Fruit fly (Drosophila melanogaster) whole organism, prepupa: ENCODE measurements around the gene CG6983.
A peak's percentile ranks its signal among the peaks of the same experiment; 100 is the strongest.

ENCODE experiments used
- Blimp-1 ChIP-seq: fragments of 200-800 bp; sonication (Bioruptor generic); optimal IDR thresholded peaks from 3 replicates; lab custom pipeline; 2017; ENCODE audit warnings: missing biosample characterization, missing genetic modification characterization, mild to moderate bottlenecking, moderate library complexity, missing genetic modification reagents
- CG10669 ChIP-seq: fragments of 200-800 bp; sonication (Bioruptor generic); optimal IDR thresholded peaks from 3 replicates; lab custom pipeline; 2018; ENCODE audit warnings: missing biosample characterization, mild to moderate bottlenecking, missing genetic modification characterization, moderate library complexity
- CG11294 ChIP-seq: fragments of 200-800 bp; sonication (Bioruptor generic); IDR thresholded peaks from 2 replicates; pipeline ENCODE4 v1.3.6; 2022; ENCODE audit warnings: missing biosample characterization, missing genetic modification characterization
- CG11762 ChIP-seq: fragments of 200-800 bp; sonication (Bioruptor generic); optimal IDR thresholded peaks from 3 replicates; lab custom pipeline; 2016; ENCODE audit warnings: missing biosample characterization, missing genetic modification characterization; ENCODE audit not compliant: insufficient read depth
- CG11902 ChIP-seq: fragments of 200-800 bp; sonication (Bioruptor generic); optimal IDR thresholded peaks from 3 replicates; lab custom pipeline; 2016; ENCODE audit warnings: missing biosample characterization, missing genetic modification characterization
- CG15336 ChIP-seq: fragments of 200-800 bp; sonication (Bioruptor generic); IDR thresholded peaks from 2 replicates; pipeline ENCODE4 v1.3.6; 2022; ENCODE audit warnings: missing biosample characterization, missing genetic modification characterization
- CG1621 ChIP-seq: fragments of 200-800 bp; sonication (Bioruptor generic); optimal IDR thresholded peaks from 3 replicates; lab custom pipeline; 2018; ENCODE audit warnings: missing biosample characterization, mild to moderate bottlenecking, missing genetic modification characterization
- CG16779 ChIP-seq: fragments of 200-800 bp; sonication (Bioruptor generic); optimal IDR thresholded peaks from 3 replicates; lab custom pipeline; 2017; ENCODE audit warnings: missing biosample characterization, mild to moderate bottlenecking, missing genetic modification characterization
- CG3032 ChIP-seq: fragments of 200-800 bp; optimal IDR thresholded peaks from 2 replicates; lab custom pipeline; 2019; ENCODE audit warnings: missing biosample characterization, mild to moderate bottlenecking, missing genetic modification characterization, moderate library complexity
- CG32006 ChIP-seq: fragments of 200-800 bp; sonication (Bioruptor generic); optimal IDR thresholded peaks from 3 replicates; lab custom pipeline; 2017; ENCODE audit warnings: missing biosample characterization, mild to moderate bottlenecking, missing genetic modification characterization
- CG34406 ChIP-seq: fragments of 200-800 bp; sonication (Bioruptor generic); optimal IDR thresholded peaks from 3 replicates; lab custom pipeline; 2016; ENCODE audit warnings: missing biosample characterization, missing genetic modification characterization
- CG3919 ChIP-seq: fragments of 200-800 bp; sonication (Bioruptor generic); optimal IDR thresholded peaks from 3 replicates; lab custom pipeline; 2016; ENCODE audit warnings: missing biosample characterization, missing genetic modification characterization
- CG6792 ChIP-seq: fragments of 200-800 bp; sonication (Bioruptor generic); optimal IDR thresholded peaks from 3 replicates; lab custom pipeline; 2016; ENCODE audit warnings: missing biosample characterization, missing genetic modification characterization
- CG6808 ChIP-seq: fragments of 200-800 bp; sonication (Bioruptor generic); optimal IDR thresholded peaks from 3 replicates; lab custom pipeline; 2017; ENCODE audit warnings: missing biosample characterization, missing genetic modification characterization, mild to moderate bottlenecking, moderate library complexity, missing genetic modification reagents
- CG7368 ChIP-seq: fragments of 200-800 bp; sonication (Bioruptor generic); optimal IDR thresholded peaks from 3 replicates; lab custom pipeline; 2016; ENCODE audit warnings: missing biosample characterization, missing genetic modification characterization
- CG8319 ChIP-seq: fragments of 200-800 bp; sonication (Bioruptor generic); optimal IDR thresholded peaks from 3 replicates; lab custom pipeline; 2016; ENCODE audit warnings: missing biosample characterization, missing genetic modification characterization
- CG8632 ChIP-seq: fragments of 200-800 bp; sonication (Bioruptor generic); optimal IDR thresholded peaks from 3 replicates; lab custom pipeline; 2016; ENCODE audit warnings: missing biosample characterization, missing genetic modification characterization
- CG9139 ChIP-seq: fragments of 200-800 bp; sonication (Bioruptor generic); optimal IDR thresholded peaks from 3 replicates; lab custom pipeline; 2017; ENCODE audit warnings: missing biosample characterization, mild to moderate bottlenecking, missing genetic modification characterization
- Eip78C ChIP-seq: fragments of 200-800 bp; sonication (Bioruptor generic); peaks from one replicate; lab custom pipeline; 2016; ENCODE audit warnings: missing biosample characterization, missing genetic modification characterization
- Ets96B ChIP-seq: fragments of 200-800 bp; optimal IDR thresholded peaks from 2 replicates; lab custom pipeline; 2019; ENCODE audit warnings: missing biosample characterization, mild to moderate bottlenecking, missing genetic modification characterization, moderate library complexity
- Gug ChIP-seq: fragments of 200-800 bp; sonication (Bioruptor generic); IDR thresholded peaks from 2 replicates; pipeline ENCODE4 v1.3.6; 2022; ENCODE audit warnings: missing biosample characterization, missing genetic modification characterization
- Hr38 ChIP-seq: sonication (Bioruptor generic); optimal IDR thresholded peaks from 2 replicates; lab custom pipeline; 2016; ENCODE audit warnings: missing biosample characterization, missing genetic modification characterization
- Hr4 ChIP-seq: fragments of 200-800 bp; sonication (Bioruptor generic); optimal IDR thresholded peaks from 3 replicates; lab custom pipeline; 2016; ENCODE audit warnings: missing biosample characterization, missing genetic modification characterization
- Lpt ChIP-seq: fragments of 200-800 bp; sonication (Bioruptor generic); optimal IDR thresholded peaks from 3 replicates; lab custom pipeline; 2016; ENCODE audit warnings: missing biosample characterization, missing genetic modification characterization
- Met ChIP-seq: fragments of 200-800 bp; sonication (Bioruptor generic); optimal IDR thresholded peaks from 3 replicates; lab custom pipeline; 2016; ENCODE audit warnings: missing biosample characterization, missing genetic modification characterization
- OdsH ChIP-seq: fragments of 200-800 bp; sonication (Bioruptor generic); optimal IDR thresholded peaks from 3 replicates; lab custom pipeline; 2016; ENCODE audit warnings: missing biosample characterization, missing genetic modification characterization
- Smox ChIP-seq: fragments of 200-800 bp; sonication (Bioruptor generic); optimal IDR thresholded peaks from 3 replicates; lab custom pipeline; 2016; ENCODE audit warnings: missing biosample characterization, missing genetic modification characterization
- Sox102F ChIP-seq: fragments of 200-800 bp; sonication (Bioruptor generic); optimal IDR thresholded peaks from 2 replicates; lab custom pipeline; 2016; ENCODE audit warnings: missing biosample characterization, mild to moderate bottlenecking, missing genetic modification characterization
- Sox14 ChIP-seq: fragments of 200-800 bp; sonication (Bioruptor generic); optimal IDR thresholded peaks from 3 replicates; lab custom pipeline; 2016; ENCODE audit warnings: missing biosample characterization, missing genetic modification characterization
- achi ChIP-seq: fragments of 200-800 bp; sonication (Bioruptor generic); optimal IDR thresholded peaks from 3 replicates; lab custom pipeline; 2016; ENCODE audit warnings: missing biosample characterization, missing genetic modification characterization
- dac ChIP-seq: fragments of 200-800 bp; sonication (Bioruptor generic); optimal IDR thresholded peaks from 2 replicates; lab custom pipeline; 2017; ENCODE audit warnings: missing biosample characterization, mild to moderate bottlenecking, missing genetic modification characterization
- eg ChIP-seq: fragments of 200-800 bp; sonication (Bioruptor generic); IDR thresholded peaks from 3 replicates; pipeline ENCODE4 v1.3.6; 2022; ENCODE audit warnings: missing biosample characterization, missing genetic modification characterization
- esn ChIP-seq: fragments of 200-800 bp; sonication (Bioruptor generic); optimal IDR thresholded peaks from 2 replicates; lab custom pipeline; 2016; ENCODE audit warnings: missing biosample characterization, mild to moderate bottlenecking, missing genetic modification characterization, moderate library complexity
- fd59A ChIP-seq: fragments of 200-800 bp; sonication (Bioruptor generic); optimal IDR thresholded peaks from 2 replicates; lab custom pipeline; 2017; ENCODE audit warnings: missing biosample characterization, mild to moderate bottlenecking, missing genetic modification characterization, missing genetic modification reagents
- fkh ChIP-seq: fragments of 200-800 bp; sonication (Bioruptor generic); optimal IDR thresholded peaks from 3 replicates; lab custom pipeline; 2017; ENCODE audit warnings: missing biosample characterization, mild to moderate bottlenecking, missing genetic modification characterization, moderate library complexity
- lz ChIP-seq: fragments of 200-800 bp; sonication (Bioruptor generic); optimal IDR thresholded peaks from 3 replicates; lab custom pipeline; 2016; ENCODE audit warnings: missing biosample characterization, missing genetic modification characterization
- net ChIP-seq: fragments of 200-800 bp; sonication (Bioruptor generic); optimal IDR thresholded peaks from 3 replicates; lab custom pipeline; 2016; ENCODE audit warnings: missing biosample characterization, missing genetic modification characterization
- pdm3 ChIP-seq: fragments of 200-800 bp; sonication (Bioruptor generic); optimal IDR thresholded peaks from 3 replicates; lab custom pipeline; 2016; ENCODE audit warnings: missing biosample characterization, missing genetic modification characterization
- salr ChIP-seq, 2 experiments: fragments of 200-800 bp; sonication (Bioruptor generic); optimal IDR thresholded peaks; 3 replicates each; lab custom pipeline; 2016 to 2018; ENCODE audit warnings: missing biosample characterization in 2 of 2, missing genetic modification characterization in 2 of 2, mild to moderate bottlenecking in 1 of 2
- spab ChIP-seq: fragments of 200-800 bp; sonication (Bioruptor generic); optimal IDR thresholded peaks from 2 replicates; lab custom pipeline; 2017; ENCODE audit warnings: missing biosample characterization, mild to moderate bottlenecking, missing genetic modification characterization, missing genetic modification reagents
- ss ChIP-seq, 2 experiments: fragments of 200-800 bp; sonication (Bioruptor generic); optimal IDR thresholded peaks; 2 replicates in 1 of 2; 3 replicates in 1 of 2; lab custom pipeline; 2017 to 2018; ENCODE audit warnings: mild to moderate bottlenecking in 2 of 2, missing biosample characterization in 2 of 2, missing genetic modification characterization in 2 of 2, moderate library complexity in 1 of 2
- svp ChIP-seq: fragments of 200-800 bp; sonication (Bioruptor generic); peaks from one replicate; lab custom pipeline; 2016; ENCODE audit warnings: missing biosample characterization, missing genetic modification characterization
- vri ChIP-seq: fragments of 200-800 bp; sonication (Bioruptor generic); optimal IDR thresholded peaks from 3 replicates; lab custom pipeline; 2016; ENCODE audit warnings: missing biosample characterization, mild to moderate bottlenecking, missing genetic modification characterization

CG6983 gene

dm6 chr3L:8460050-8460878 lies 11.1 kb upstream of the CG6983 start (continued):
- TF ChIP-seq CG3032: peak; percentile 24
- TF ChIP-seq CG11294: no peak
- peak; percentile 43 for TF ChIP-seq Lpt (GFP tag; lab: Kevin White, UChicago)
- TF ChIP-seq svp (GFP tag; lab: Kevin White, UChicago): peak; percentile 75
- no peak for TF ChIP-seq CG16779 (tag; lab: Kevin White, UChicago)
- TF ChIP-seq Sox102F (GFP tag; lab: Kevin White, UChicago): no peak
- no peak for TF ChIP-seq CG7368 (GFP tag; lab: Kevin White, UChicago)
- no peak for TF ChIP-seq Blimp-1 (GFP tag; lab: Kevin White, UChicago)
- peak; percentile 55 for TF ChIP-seq Hr4 (GFP tag; lab: Kevin White, UChicago)
- peak; percentile 88 for TF ChIP-seq Eip78C
- TF ChIP-seq Ets96B (tag; lab: Kevin White, UChicago): peak; percentile 39
- peak; percentile 17; the same call in 1 of the 2 replicates for TF ChIP-seq Gug (GFP tag; lab: Robert Waterston, UW)
- TF ChIP-seq pdm3 (GFP tag; lab: Kevin White, UChicago): peak; percentile 56
- TF ChIP-seq CG32006 (GFP tag; lab: Kevin White, UChicago): peak; percentile 69
- TF ChIP-seq CG8632 (GFP tag; lab: Kevin White, UChicago): peak; percentile 53
- TF ChIP-seq salr (GFP tag; optimal IDR thresholded peaks at IDR 0.05; lab: Kevin White, UChicago): peak in 1 of 2 experiments; percentile 17

dm6 chr3L:8459615-8460004 lies 10.4 kb upstream of the CG6983 start:
- TF ChIP-seq CG11762 (GFP tag; lab: Kevin White, UChicago) (no peak), Gug (GFP tag; lab: Robert Waterston, UW) (0 out of 2 replicates have a peak, but pooled peaks have one; percentile 4), ss (GFP tag; optimal IDR thresholded peaks at IDR 0.05; lab: Kevin White, UChicago) (peak in 1 of 2 experiments; percentile 25)

DNA sequence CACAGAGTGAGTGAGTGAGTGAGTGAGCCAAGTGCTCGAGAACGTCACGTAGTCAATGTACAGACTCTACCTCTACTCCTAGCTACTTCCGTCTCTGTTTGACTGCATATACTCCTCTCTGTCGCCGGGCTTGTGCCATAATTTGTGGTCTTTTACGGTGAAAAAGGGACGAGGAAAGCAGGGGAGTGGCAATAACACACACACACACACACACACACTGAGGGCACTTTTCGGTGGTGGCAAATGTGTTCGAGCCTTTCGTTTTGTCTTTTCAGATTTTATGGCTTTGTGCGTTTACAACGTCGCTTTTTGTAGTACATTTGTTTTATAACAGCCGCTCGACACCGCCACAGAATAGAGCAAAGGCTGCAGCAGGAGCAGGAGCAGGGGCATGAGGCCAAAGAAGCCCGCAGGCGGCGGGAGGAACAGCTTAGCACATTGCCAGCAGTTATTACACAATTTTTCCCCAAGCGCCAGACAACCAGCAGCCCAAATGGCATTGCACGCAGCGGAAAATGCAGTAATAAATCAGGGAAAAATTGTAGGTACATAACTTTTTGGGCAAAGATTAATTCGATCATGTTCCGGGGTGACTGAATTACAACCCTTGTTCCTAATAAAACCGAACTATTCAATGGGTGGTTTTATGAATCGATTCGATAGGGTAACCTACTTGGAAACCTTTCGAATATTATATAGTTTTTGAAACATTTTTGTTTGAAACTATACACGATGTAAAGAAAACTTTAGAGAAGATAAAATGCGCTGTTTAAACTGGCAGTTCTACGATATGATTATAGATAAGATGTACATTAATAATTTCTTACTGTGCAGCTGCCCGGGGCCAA lies 9.8 kb upstream of the CG6983 start:
- TF ChIP-seq achi (GFP tag; lab: Kevin White, UChicago) (peak; percentile 68), CG1621 (no peak), Sox14 (GFP tag; lab: Kevin White, UChicago) (peak; percentile 59), Met (GFP tag; lab: Kevin White, UChicago) (peak; percentile 70), CG3919 (GFP tag; lab: Kevin White, UChicago) (peak; percentile 78), CG9139 (GFP tag; lab: Kevin White, UChicago) (peak; percentile 1), CG15336 (GFP tag; lab: Robert Waterston, UW) (peak; percentile 61), CG8319 (peak; percentile 58), net (GFP tag; lab: Kevin White, UChicago) (peak; percentile 68), lz (GFP tag; lab: Kevin White, UChicago) (peak; percentile 43), Hr38 (GFP tag; lab: Kevin White, UChicago) (no peak), eg (GFP tag; lab: Robert Waterston, UW) (peak; percentile 19; the same call in 1 of the 3 replicates), CG34406 (GFP tag; lab: Kevin White, UChicago) (peak; percentile 47), Eip78C (peak; percentile 95), Hr4 (GFP tag; lab: Kevin White, UChicago) (peak; percentile 57), CG6792 (peak; percentile 64), svp (GFP tag; lab: Kevin White, UChicago) (peak; percentile 74), CG6808 (GFP tag; lab: Kevin White, UChicago) (peak; percentile 67), Smox (peak; percentile 58), salr (GFP tag; optimal IDR thresholded peaks at IDR 0.05; lab: Kevin White, UChicago) (peak in 1 of 2 experiments; percentile 60), fkh (GFP tag; lab: Kevin White, UChicago) (no peak), CG11762 (GFP tag; lab: Kevin White, UChicago) (peak; percentile 50), esn (peak; percentile 56), fd59A (peak; percentile 72), CG10669 (GFP tag; lab: Kevin White, UChicago) (peak; percentile 69), CG8632 (GFP tag; lab: Kevin White, UChicago) (no peak), CG11902 (GFP tag; lab: Kevin White, UChicago) (peak; percentile 9), CG11294 (no peak), spab (GFP tag; lab: Kevin White, UChicago) (peak; percentile 67), dac (peak; percentile 3), vri (GFP tag; lab: Kevin White, UChicago) (peak; percentile 5), OdsH (GFP tag; lab: Kevin White, UChicago) (peak; percentile 67)
